Worm (Caenorhabditis elegans): ENCODE data around the gene C25D7.16.

ce11 chrV:15088613-15089012 is 32.6 kb downstream of the C25D7.16 start, which contains the start of gene C01G10.18:
- TF ChIP-seq nhr-237 (tag; optimal IDR thresholded peaks at IDR 0.05) (no peak), unc-62 (GFP tag; optimal IDR thresholded peaks at IDR 0.05) (no peak), nhr-12 (tag; optimal IDR thresholded peaks at IDR 0.05) (no peak), nhr-10 (tag; optimal IDR thresholded peaks at IDR 0.05) (no peak), zag-1 (tag; optimal IDR thresholded peaks at IDR 0.05) (no peak), mdl-1 (tag; optimal IDR thresholded peaks at IDR 0.05) (no peak), ama-1 (optimal IDR thresholded peaks at IDR 0.05) (no peak), lsy-2 (tag; optimal IDR thresholded peaks at IDR 0.05) (no peak)
